Worm (Caenorhabditis elegans) whole organism, late embryonic: ENCODE measurements around the gene R09A8.2.

Experiments used
- F13H6.1 ChIP-seq: sonication (generic microtip); optimal IDR thresholded peaks from 2 replicates; lab custom pipeline; 2016; ENCODE audit warnings: missing genetic modification characterization, missing compliant biosample characterization
- K09A11.1 ChIP-seq: sonication (generic microtip); optimal IDR thresholded peaks from 2 replicates; lab custom pipeline; 2017; ENCODE audit warnings: antibody characterized with exemption, mild to moderate bottlenecking, missing genetic modification characterization, missing compliant biosample characterization; ENCODE audit not compliant: insufficient read depth
- T23F11.4 ChIP-seq: fragments of 200-800 bp; sonication (Bioruptor generic); optimal IDR thresholded peaks from 2 replicates; lab custom pipeline; 2018; ENCODE audit warnings: mild to moderate bottlenecking, missing genetic modification characterization, missing compliant biosample characterization
- ahr-1 ChIP-seq: sonication (generic microtip); optimal IDR thresholded peaks from 2 replicates; lab custom pipeline; 2016; ENCODE audit warnings: missing genetic modification characterization, missing compliant biosample characterization
- ama-1 ChIP-seq: fragments of 150-350 bp; optimal IDR thresholded peaks from 2 replicates; lab custom pipeline; 2014
- ceh-14 ChIP-seq: sonication (generic microtip); optimal IDR thresholded peaks from 2 replicates; lab custom pipeline; 2016; ENCODE audit warnings: missing genotype, missing genetic modification characterization, missing compliant biosample characterization
- ceh-18 ChIP-seq: sonication (generic microtip); optimal IDR thresholded peaks from 2 replicates; lab custom pipeline; 2016; ENCODE audit warnings: missing genetic modification characterization, missing compliant biosample characterization
- ceh-19 ChIP-seq: fragments of 200-800 bp; sonication (Bioruptor generic); optimal IDR thresholded peaks from 2 replicates; lab custom pipeline; 2018; ENCODE audit warnings: mild to moderate bottlenecking, missing genetic modification characterization, missing compliant biosample characterization
- ceh-22 ChIP-seq: sonication (generic microtip); optimal IDR thresholded peaks from 2 replicates; lab custom pipeline; 2017; ENCODE audit warnings: missing biosample characterization, missing genetic modification characterization
- ceh-30 ChIP-seq: fragments of 150-350 bp; optimal IDR thresholded peaks from 2 replicates; lab custom pipeline; 2014; ENCODE audit warnings: missing biosample characterization, missing genetic modification characterization
- ceh-31 ChIP-seq: sonication (generic microtip); optimal IDR thresholded peaks from 2 replicates; lab custom pipeline; 2016; ENCODE audit warnings: missing genetic modification characterization, missing compliant biosample characterization
- ceh-34 ChIP-seq: sonication (generic microtip); optimal IDR thresholded peaks from 2 replicates; lab custom pipeline; 2016; ENCODE audit warnings: mild to moderate bottlenecking, missing genetic modification characterization, missing compliant biosample characterization
- ceh-48 ChIP-seq: sonication (generic microtip); optimal IDR thresholded peaks from 2 replicates; lab custom pipeline; 2016; ENCODE audit warnings: missing genetic modification characterization, inconsistent platforms, missing compliant biosample characterization
- ceh-6 ChIP-seq: fragments of 200-800 bp; sonication (Bioruptor generic); optimal IDR thresholded peaks from 2 replicates; lab custom pipeline; 2018; ENCODE audit warnings: mild to moderate bottlenecking, missing genetic modification characterization, missing compliant biosample characterization
- ceh-9 ChIP-seq: sonication (generic microtip); optimal IDR thresholded peaks from 2 replicates; lab custom pipeline; 2016; ENCODE audit warnings: mild to moderate bottlenecking, missing genetic modification characterization, inconsistent platforms, missing compliant biosample characterization
- dmd-4 ChIP-seq: sonication (generic microtip); optimal IDR thresholded peaks from 2 replicates; lab custom pipeline; 2016; ENCODE audit warnings: borderline replicate concordance, missing genetic modification characterization, missing compliant biosample characterization
- dve-1 ChIP-seq: sonication (generic microtip); optimal IDR thresholded peaks from 2 replicates; lab custom pipeline; 2017; ENCODE audit warnings: antibody characterized with exemption, mild to moderate bottlenecking, missing genetic modification characterization, missing compliant biosample characterization
- elt-2 ChIP-seq: sonication (generic microtip); optimal IDR thresholded peaks from 2 replicates; lab custom pipeline; 2016; ENCODE audit warnings: missing genetic modification reagents, missing genetic modification characterization, missing compliant biosample characterization
- ets-4 ChIP-seq: sonication (generic microtip); optimal IDR thresholded peaks from 2 replicates; lab custom pipeline; 2016; ENCODE audit warnings: missing genetic modification characterization, missing compliant biosample characterization
- fax-1 ChIP-seq: sonication (generic microtip); optimal IDR thresholded peaks from 2 replicates; lab custom pipeline; 2016; ENCODE audit warnings: missing genotype, missing genetic modification characterization, missing compliant biosample characterization
- fkh-10 ChIP-seq: fragments of 150-350 bp; optimal IDR thresholded peaks from 2 replicates; lab custom pipeline; 2014; ENCODE audit warnings: missing biosample characterization, missing genetic modification reagents, missing genetic modification characterization
- gmeb-2 ChIP-seq: sonication (generic microtip); optimal IDR thresholded peaks from 2 replicates; lab custom pipeline; 2016; ENCODE audit warnings: missing genetic modification characterization, inconsistent platforms, missing compliant biosample characterization
- hlh-15 ChIP-seq: sonication (generic microtip); optimal IDR thresholded peaks from 2 replicates; lab custom pipeline; 2016; ENCODE audit warnings: missing genetic modification characterization, missing compliant biosample characterization
- hlh-30 ChIP-seq: sonication (generic microtip); optimal IDR thresholded peaks from 2 replicates; lab custom pipeline; 2017; ENCODE audit warnings: antibody characterized with exemption, missing genetic modification characterization, missing compliant biosample characterization; ENCODE audit not compliant: insufficient read depth
- hlh-6 ChIP-seq: sonication (generic microtip); optimal IDR thresholded peaks from 2 replicates; lab custom pipeline; 2016; ENCODE audit warnings: missing genotype, missing genetic modification characterization, missing compliant biosample characterization
- hlh-8 ChIP-seq: sonication (generic microtip); optimal IDR thresholded peaks from 2 replicates; lab custom pipeline; 2016; ENCODE audit warnings: missing genotype, missing genetic modification characterization, missing compliant biosample characterization
- lim-6 ChIP-seq: sonication (generic microtip); optimal IDR thresholded peaks from 2 replicates; lab custom pipeline; 2016; ENCODE audit warnings: missing genetic modification characterization, missing compliant biosample characterization
- lin-11 ChIP-seq: fragments of 200-800 bp; sonication (Bioruptor generic); optimal IDR thresholded peaks from 2 replicates; lab custom pipeline; 2018; ENCODE audit warnings: mild to moderate bottlenecking, missing genetic modification characterization, missing compliant biosample characterization
- mec-3 ChIP-seq: sonication (generic microtip); optimal IDR thresholded peaks from 2 replicates; lab custom pipeline; 2016; ENCODE audit warnings: borderline replicate concordance, missing genetic modification characterization, missing compliant biosample characterization
- nfya-1 ChIP-seq: sonication (generic microtip); optimal IDR thresholded peaks from 2 replicates; lab custom pipeline; 2017; ENCODE audit warnings: missing genetic modification characterization, mild to moderate bottlenecking, missing compliant biosample characterization, antibody characterized with exemption, moderate library complexity
- nhr-11 ChIP-seq: fragments of 150-350 bp; optimal IDR thresholded peaks from 2 replicates; lab custom pipeline; 2014; ENCODE audit warnings: missing biosample characterization, missing genetic modification characterization
- nhr-232 ChIP-seq: sonication (generic microtip); optimal IDR thresholded peaks from 2 replicates; lab custom pipeline; 2016; ENCODE audit warnings: missing genetic modification characterization, missing compliant biosample characterization
- npax-4 ChIP-seq: sonication (generic microtip); optimal IDR thresholded peaks from 2 replicates; lab custom pipeline; 2016; ENCODE audit warnings: missing genetic modification characterization, missing compliant biosample characterization
- odd-2 ChIP-seq: sonication (generic microtip); optimal IDR thresholded peaks from 2 replicates; lab custom pipeline; 2017; ENCODE audit warnings: antibody characterized with exemption, mild to moderate bottlenecking, missing genetic modification characterization, missing compliant biosample characterization
- pag-3 ChIP-seq: sonication (generic microtip); optimal IDR thresholded peaks from 2 replicates; lab custom pipeline; 2016; ENCODE audit warnings: missing compliant biosample characterization, missing genetic modification characterization, borderline replicate concordance
- pat-9 ChIP-seq: fragments of 200-800 bp; sonication (Bioruptor generic); optimal IDR thresholded peaks from 2 replicates; lab custom pipeline; 2018; ENCODE audit warnings: mild to moderate bottlenecking, missing genetic modification characterization, moderate library complexity, missing compliant biosample characterization
- pax-1 ChIP-seq: fragments of 150-350 bp; optimal IDR thresholded peaks from 2 replicates; lab custom pipeline; 2014; ENCODE audit warnings: missing biosample characterization, missing genetic modification characterization
- pha-2 ChIP-seq: sonication (generic microtip); optimal IDR thresholded peaks from 2 replicates; lab custom pipeline; 2017; ENCODE audit warnings: mild to moderate bottlenecking, missing genetic modification characterization, missing compliant biosample characterization
- pha-4 ChIP-seq: fragments of 150-350 bp; optimal IDR thresholded peaks from 2 replicates; lab custom pipeline; 2018; ENCODE audit warnings: missing biosample characterization, missing genetic modification reagents, missing genetic modification characterization
- pqm-1 ChIP-seq: sonication (generic microtip); optimal IDR thresholded peaks from 2 replicates; lab custom pipeline; 2016; ENCODE audit warnings: missing genetic modification characterization, missing compliant biosample characterization
- ref-2 ChIP-seq: sonication (generic microtip); optimal IDR thresholded peaks from 2 replicates; lab custom pipeline; 2016; ENCODE audit warnings: missing genetic modification characterization, missing compliant biosample characterization
- rnt-1 ChIP-seq: sonication (generic microtip); optimal IDR thresholded peaks from 2 replicates; lab custom pipeline; 2016; ENCODE audit warnings: missing genetic modification characterization, missing compliant biosample characterization
- sdc-2 ChIP-seq: sonication (generic microtip); optimal IDR thresholded peaks from 2 replicates; lab custom pipeline; 2016; ENCODE audit warnings: missing genotype, missing genetic modification characterization, missing compliant biosample characterization
- sox-2 ChIP-seq: fragments of 200-800 bp; sonication (Bioruptor generic); IDR thresholded peaks from 2 replicates; pipeline ENCODE4 v1.3.6; 2022; ENCODE audit warnings: missing genetic modification reagents, missing genetic modification characterization, missing compliant biosample characterization
- sox-4 ChIP-seq: sonication (generic microtip); optimal IDR thresholded peaks from 2 replicates; lab custom pipeline; 2017; ENCODE audit warnings: mild to moderate bottlenecking, missing genetic modification characterization, inconsistent platforms, missing compliant biosample characterization
- syd-9 ChIP-seq: sonication (generic microtip); optimal IDR thresholded peaks from 2 replicates; lab custom pipeline; 2016; ENCODE audit warnings: mild to moderate bottlenecking, missing genetic modification characterization, moderate library complexity, missing compliant biosample characterization
- tbx-2 ChIP-seq: sonication (generic microtip); optimal IDR thresholded peaks from 2 replicates; lab custom pipeline; 2016; ENCODE audit warnings: missing genetic modification characterization, missing compliant biosample characterization
- tbx-7 ChIP-seq: sonication (generic microtip); optimal IDR thresholded peaks from 2 replicates; lab custom pipeline; 2016; ENCODE audit warnings: missing genotype, missing genetic modification characterization, missing compliant biosample characterization
- unc-3 ChIP-seq, 2 experiments: fragments of 200-800 bp in 1 of 2; sonication (Bioruptor generic) in 1 of 2; sonication (generic microtip) in 1 of 2; conservative IDR thresholded peaks in 1 of 2; optimal IDR thresholded peaks in 1 of 2; 2 replicates each; pipeline versions ENCODE4 v1.3.6 to Lab custom; 2016 to 2022; ENCODE audit warnings: missing compliant biosample characterization in 2 of 2, missing genetic modification characterization in 2 of 2, missing genetic modification reagents in 1 of 2
- unc-55 ChIP-seq: sonication (generic microtip); optimal IDR thresholded peaks from 2 replicates; lab custom pipeline; 2017; ENCODE audit warnings: missing biosample characterization, missing genetic modification reagents, missing genetic modification characterization
- unc-86 ChIP-seq: sonication (generic microtip); optimal IDR thresholded peaks from 2 replicates; lab custom pipeline; 2016; ENCODE audit warnings: missing genetic modification characterization, missing compliant biosample characterization
- zip-5 ChIP-seq: sonication (generic microtip); optimal IDR thresholded peaks from 2 replicates; lab custom pipeline; 2016; ENCODE audit warnings: missing genetic modification characterization, missing compliant biosample characterization
- ztf-16 ChIP-seq: sonication (generic microtip); optimal IDR thresholded peaks from 2 replicates; lab custom pipeline; 2017; ENCODE audit warnings: missing genetic modification characterization, missing compliant biosample characterization

The R09A8.2 gene

ce11 chrX:12661091-12661526, 41.8 kb downstream of the R09A8.2 start:
- no peak for TF ChIP-seq pax-1 (tag; lab: Kevin White, UChicago)
- peak; percentile 49 for TF ChIP-seq tbx-7 (tag; lab: Kevin White, UChicago)
- peak; percentile 86 for TF ChIP-seq pat-9 (tag; lab: Kevin White, UChicago)
- peak; percentile 13 for TF ChIP-seq ceh-9
- TF ChIP-seq zip-5 (tag; lab: Kevin White, UChicago), result peak; percentile 39
- TF ChIP-seq unc-55, result no peak
- peak; percentile 72 for TF ChIP-seq syd-9 (tag; lab: Kevin White, UChicago)
- peak; percentile 52 for TF ChIP-seq hlh-8 (tag; lab: Kevin White, UChicago)
- TF ChIP-seq sox-4 (tag; lab: Kevin White, UChicago), result peak; percentile 75
- no peak for TF ChIP-seq ceh-22
- TF ChIP-seq odd-2 (tag; lab: Kevin White, UChicago), result peak; percentile 32
- peak; percentile 1 for TF ChIP-seq mec-3
- peak; percentile 53 for TF ChIP-seq ceh-48 (tag; lab: Kevin White, UChicago)
- peak; percentile 59 for TF ChIP-seq nfya-1 (tag; lab: Kevin White, UChicago)
- peak; percentile 77 for TF ChIP-seq lin-11 (tag; lab: Kevin White, UChicago)
- TF ChIP-seq rnt-1, result peak; percentile 84
- TF ChIP-seq ama-1 (lab: Kevin White, UChicago), result no peak
- TF ChIP-seq ceh-31 (tag; lab: Kevin White, UChicago), result peak; percentile 74
- TF ChIP-seq T23F11.4, result peak; percentile 82
- peak; percentile 66 for TF ChIP-seq ceh-18 (tag; lab: Kevin White, UChicago)
- peak; percentile 83 for TF ChIP-seq dve-1 (tag; lab: Kevin White, UChicago)
- peak; percentile 59 for TF ChIP-seq ceh-14 (tag; lab: Kevin White, UChicago)
- TF ChIP-seq pha-2 (tag; lab: Kevin White, UChicago), result peak; percentile 68
- TF ChIP-seq ceh-30, result no peak
- TF ChIP-seq hlh-15 (tag; lab: Kevin White, UChicago), result peak; percentile 24
- peak; percentile 73 for TF ChIP-seq ztf-16
- peak; percentile 86 for TF ChIP-seq sdc-2
- peak; percentile 83 for TF ChIP-seq tbx-2 (tag; lab: Kevin White, UChicago)
- TF ChIP-seq ahr-1 (tag; lab: Kevin White, UChicago), result peak; percentile 59
- peak; percentile 81 for TF ChIP-seq unc-86 (tag; lab: Kevin White, UChicago)
- TF ChIP-seq unc-3 (GFP tag; conservative IDR thresholded peaks at IDR 0.05; lab: Robert Waterston, UW), result peak; percentile 53
- peak; percentile 44 for TF ChIP-seq unc-3 (tag; optimal IDR thresholded peaks at IDR 0.05; lab: Kevin White, UChicago)
- TF ChIP-seq ets-4 (tag; lab: Kevin White, UChicago), result peak; percentile 11
- peak; percentile 45 for TF ChIP-seq K09A11.1 (tag; lab: Kevin White, UChicago)
- peak; percentile 92 for TF ChIP-seq hlh-6 (tag; lab: Kevin White, UChicago)
- TF ChIP-seq elt-2 (tag; lab: Kevin White, UChicago), result peak; percentile 85
- TF ChIP-seq lim-6 (tag; lab: Kevin White, UChicago), result no peak
- TF ChIP-seq ceh-34 (tag; lab: Kevin White, UChicago), result peak; percentile 81
- TF ChIP-seq ceh-19 (GFP tag; lab: Kevin White, UChicago), result peak; percentile 78
- TF ChIP-seq nhr-11 (tag; lab: Kevin White, UChicago), result no peak
- TF ChIP-seq dmd-4 (tag; lab: Kevin White, UChicago), result peak; percentile 64
- TF ChIP-seq sox-2 (GFP tag; lab: Robert Waterston, UW), result peak; percentile 50
- TF ChIP-seq pqm-1 (tag; lab: Kevin White, UChicago), result no peak
- no peak for TF ChIP-seq pha-4 (tag; lab: Kevin White, UChicago)
- TF ChIP-seq ceh-6 (GFP tag; lab: Kevin White, UChicago), result peak; percentile 83
- TF ChIP-seq gmeb-2 (tag; lab: Kevin White, UChicago), result peak; percentile 83
- no peak for TF ChIP-seq pag-3
- TF ChIP-seq hlh-30, result peak; percentile 84
- TF ChIP-seq npax-4 (tag; lab: Kevin White, UChicago), result peak; percentile 12
- peak; percentile 73 for TF ChIP-seq fax-1 (tag; lab: Kevin White, UChicago)
- TF ChIP-seq ref-2, result peak; percentile 87
- TF ChIP-seq F13H6.1 (tag; lab: Kevin White, UChicago), result peak; percentile 70
- TF ChIP-seq fkh-10 (GFP tag; lab: Kevin White, UChicago), result no peak
- TF ChIP-seq nhr-232 (tag; lab: Kevin White, UChicago), result peak; percentile 81
